Worm (Caenorhabditis elegans): ENCODE data around the gene C05C10.5.

C05C10.5 gene

ce11 chrII:9900276-9900675, 38.6 kb upstream of the C05C10.5 start, which contains the start of gene unc-4:
Gene unc-4 (minus strand): TSS chrII:9900376.
- TF ChIP-seq elt-3 (tag; optimal IDR thresholded peaks at IDR 0.05), result no peak
- TF ChIP-seq unc-62 (GFP tag; optimal IDR thresholded peaks at IDR 0.05), result no peak
- TF ChIP-seq ceh-82 (tag; optimal IDR thresholded peaks at IDR 0.05), result no peak
- TF ChIP-seq dpl-1 (GFP tag; optimal IDR thresholded peaks at IDR 0.05), result no peak
- TF ChIP-seq lin-13 (GFP tag; optimal IDR thresholded peaks at IDR 0.05), result no peak

ce11 chrII:9904459-9904858, 34.4 kb upstream of the C05C10.5 start:
- TF ChIP-seq dpl-1 (GFP tag; optimal IDR thresholded peaks at IDR 0.05) (no peak), efl-1 (optimal IDR thresholded peaks at IDR 0.05) (no peak), efl-1 (GFP tag; optimal IDR thresholded peaks at IDR 0.05 in 1 of 2) (peak in 1 of 2 experiments; percentile 62)

- no peak for TF ChIP-seq mef-2 (tag; optimal IDR thresholded peaks at IDR 0.05)
Observed at ce11 chrII:9914999-9915398, 23.8 kb upstream of the C05C10.5 start, which contains the start of gene F26C11.3. Gene F26C11.3 (minus strand): TSS chrII:9915099.

ce11 chrII:9916177-9916576, 22.7 kb upstream of the C05C10.5 start, which contains the start of gene F26C11.4:
Gene F26C11.4 (minus strand): TSS chrII:9916277.
- no peak for TF ChIP-seq snpc-4 (tag; optimal IDR thresholded peaks at IDR 0.05)
- TF ChIP-seq C04F5.9 (tag; optimal IDR thresholded peaks at IDR 0.05), result no peak
- TF ChIP-seq ces-1 (GFP tag; optimal IDR thresholded peaks at IDR 0.05), result no peak
- TF ChIP-seq C16A3.4 (tag; optimal IDR thresholded peaks at IDR 0.05), result no peak
- no peak for TF ChIP-seq swsn-7 (tag; optimal IDR thresholded peaks at IDR 0.05)
- no peak for TF ChIP-seq nhr-19 (GFP tag; conservative IDR thresholded peaks at IDR 0.05)
- no peak for TF ChIP-seq nhr-12 (tag; optimal IDR thresholded peaks at IDR 0.05)

ce11 chrII:9917904-9918303, 20.9 kb upstream of the C05C10.5 start, which contains the start of gene C05C10.8:
Gene C05C10.8 (minus strand): TSS chrII:9918004.
- TF ChIP-seq efl-1 (optimal IDR thresholded peaks at IDR 0.05), result no peak
- peak in 1 of 2 experiments; percentile 32 for TF ChIP-seq efl-1 (GFP tag; optimal IDR thresholded peaks at IDR 0.05 in 1 of 2)
- no peak for TF ChIP-seq snu-23 (GFP tag; optimal IDR thresholded peaks at IDR 0.05)

ce11 chrII:9920468-9920867, 18.4 kb upstream of the C05C10.5 start, which contains the start of gene pho-10:
Gene pho-10 (minus strand): TSS chrII:9920568.
- TF ChIP-seq mdl-1 (tag; optimal IDR thresholded peaks at IDR 0.05) (no peak), nhr-84 (tag; optimal IDR thresholded peaks at IDR 0.05) (no peak), efl-1 (optimal IDR thresholded peaks at IDR 0.05) (no peak), efl-1 (GFP tag; optimal IDR thresholded peaks at IDR 0.05 in 1 of 2) (no peak), vab-15 (tag; optimal IDR thresholded peaks at IDR 0.05) (no peak), C16A3.4 (tag; optimal IDR thresholded peaks at IDR 0.05) (no peak), nhr-77 (tag; optimal IDR thresholded peaks at IDR 0.05) (no peak), egl-13 (tag; optimal IDR thresholded peaks at IDR 0.05) (no peak), ceh-8 (GFP tag; optimal IDR thresholded peaks at IDR 0.05) (no peak), hpl-2 (GFP tag; optimal IDR thresholded peaks at IDR 0.05) (no peak), lin-35 (GFP tag; optimal IDR thresholded peaks at IDR 0.05) (no peak), skn-1 (tag; optimal IDR thresholded peaks at IDR 0.05) (no peak), nhr-11 (tag; optimal IDR thresholded peaks at IDR 0.05) (no peak), nhr-28 (tag; optimal IDR thresholded peaks at IDR 0.05) (no peak), C04F5.9 (tag; optimal IDR thresholded peaks at IDR 0.05) (no peak), alr-1 (tag; optimal IDR thresholded peaks at IDR 0.05; ENCODE audit: borderline replicate concordance) (no peak), zag-1 (tag; optimal IDR thresholded peaks at IDR 0.05) (no peak), nhr-237 (tag; optimal IDR thresholded peaks at IDR 0.05) (no peak), lin-39 (tag; optimal IDR thresholded peaks at IDR 0.05) (no peak), fkh-10 (GFP tag; optimal IDR thresholded peaks at IDR 0.05) (no peak)
